Worm (Caenorhabditis elegans): ENCODE measurements around the gene F54B3.1.

F54B3.1 gene

ce11 chrII:10230972-10231371 is 20.1 kb upstream of the F54B3.1 start, which contains the start of gene T01E8.8:
T01E8.8 (plus strand) TSS chrII:10231272.
- no peak for TF ChIP-seq ceh-16 (tag; optimal IDR thresholded peaks at IDR 0.05)
- TF ChIP-seq egl-5 (tag; optimal IDR thresholded peaks at IDR 0.05), result no peak
- TF ChIP-seq jun-1 (tag; optimal IDR thresholded peaks at IDR 0.05), result no peak
- TF ChIP-seq nhr-11 (tag; optimal IDR thresholded peaks at IDR 0.05), result no peak

DNA sequence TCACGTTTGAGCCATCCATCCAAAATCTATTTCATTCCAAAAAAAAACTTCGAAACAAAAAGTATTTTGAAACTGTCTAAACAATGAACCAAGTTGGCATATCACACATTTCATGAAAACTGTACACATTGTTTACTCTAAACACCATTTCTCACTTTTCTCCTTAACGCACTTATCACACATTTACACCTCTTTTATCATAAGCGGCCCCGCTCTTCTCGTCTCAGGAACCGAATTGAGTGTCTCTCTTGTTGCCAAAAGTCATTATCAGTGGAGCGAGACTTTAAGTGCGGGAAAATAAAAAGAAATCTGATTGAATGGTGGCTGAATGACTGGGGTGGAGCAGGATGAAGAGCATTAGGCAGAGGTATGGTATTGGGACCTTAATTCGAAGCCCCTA is 19.2 kb upstream of the F54B3.1 start:
- no peak for TF ChIP-seq lin-39 (tag; optimal IDR thresholded peaks at IDR 0.05)
- TF ChIP-seq elt-2 (tag; optimal IDR thresholded peaks at IDR 0.05), result peak; percentile 60
- TF ChIP-seq pha-4 (tag; optimal IDR thresholded peaks at IDR 0.05), result peak; percentile 15

ce11 chrII:10234398-10234797 is 16.7 kb upstream of the F54B3.1 start, which contains the start of gene ubxn-5:
ubxn-5 (minus strand) TSS chrII:10234498.
- TF ChIP-seq lin-15B (tag; optimal IDR thresholded peaks at IDR 0.05) (no peak), lin-39 (tag; optimal IDR thresholded peaks at IDR 0.05) (no peak), elt-2 (tag; optimal IDR thresholded peaks at IDR 0.05) (no peak), egl-27 (tag; optimal IDR thresholded peaks at IDR 0.05) (no peak), ama-1 (optimal IDR thresholded peaks at IDR 0.05) (no peak), fkh-2 (tag; optimal IDR thresholded peaks at IDR 0.05) (no peak), nhr-237 (tag; optimal IDR thresholded peaks at IDR 0.05) (no peak), nhr-23 (tag; optimal IDR thresholded peaks at IDR 0.05) (no peak), hmg-11 (tag; optimal IDR thresholded peaks at IDR 0.05) (no peak), nhr-25 (tag; optimal IDR thresholded peaks at IDR 0.05) (no peak)

DNA sequence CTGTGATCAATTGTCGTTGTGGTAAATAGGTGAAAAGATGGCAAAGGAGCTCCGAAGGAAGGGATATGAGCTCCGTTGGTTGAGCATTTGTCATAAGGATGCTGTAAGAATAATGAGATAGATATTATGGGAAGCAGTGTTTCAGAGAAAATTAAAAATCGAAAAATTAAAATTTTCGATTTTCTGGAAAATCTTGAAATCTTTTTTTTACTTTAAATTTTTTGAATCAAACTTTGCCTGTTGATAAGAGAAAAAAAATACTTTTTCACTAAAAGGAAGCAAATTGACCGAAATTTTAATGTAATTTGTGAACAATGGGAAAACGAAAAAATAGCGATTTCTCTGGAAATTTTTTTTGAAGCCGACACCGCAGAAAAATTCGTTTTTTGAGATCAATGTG is 11.5 kb upstream of the F54B3.1 start, which contains the start of gene mec-15:
Gene mec-15, minus strand, starts transcription at position 101 of the 400 bp plus-strand sequence.
- no peak for TF ChIP-seq ceh-9 (tag; optimal IDR thresholded peaks at IDR 0.05)
- no peak for TF ChIP-seq elt-3 (tag; optimal IDR thresholded peaks at IDR 0.05)
- no peak for TF ChIP-seq nhr-77 (tag; optimal IDR thresholded peaks at IDR 0.05)

DNA sequence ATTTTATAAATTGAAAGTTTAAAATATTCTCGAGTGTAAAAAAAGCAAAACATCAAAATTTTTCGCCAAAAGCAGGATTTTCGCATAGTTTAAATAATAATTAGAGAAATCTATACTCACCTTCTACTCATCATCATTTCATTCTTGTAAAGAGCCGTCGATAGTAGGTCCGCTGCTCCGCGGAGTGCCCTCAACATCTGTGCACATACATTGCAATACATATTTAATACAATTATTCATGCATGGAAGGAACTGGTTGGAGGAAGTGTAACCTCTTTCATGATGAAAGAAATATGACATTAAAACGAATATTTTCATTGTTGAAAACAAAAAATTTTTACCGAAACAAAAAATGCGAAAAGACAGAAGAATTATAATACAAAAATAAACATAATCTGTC is 8.8 kb upstream of the F54B3.1 start, which contains the start of gene mrps-14:
Gene mrps-14, minus strand, starts transcription at position 197 of the 400 bp plus-strand sequence.
- TF ChIP-seq zag-1 (tag; optimal IDR thresholded peaks at IDR 0.05) (no peak), skn-1 (tag; optimal IDR thresholded peaks at IDR 0.05) (no peak), tbx-2 (tag; optimal IDR thresholded peaks at IDR 0.05) (no peak), egl-5 (tag; optimal IDR thresholded peaks at IDR 0.05) (no peak), nhr-76 (tag; optimal IDR thresholded peaks at IDR 0.05) (no peak), nhr-67 (tag; optimal IDR thresholded peaks at IDR 0.05) (no peak), R02D3.7 (tag; optimal IDR thresholded peaks at IDR 0.05) (no peak), pqm-1 (tag; optimal IDR thresholded peaks at IDR 0.05) (no peak), eor-1 (tag; optimal IDR thresholded peaks at IDR 0.05) (no peak), nhr-77 (tag; optimal IDR thresholded peaks at IDR 0.05) (no peak), ama-1 (optimal IDR thresholded peaks at IDR 0.05) (no peak)

DNA sequence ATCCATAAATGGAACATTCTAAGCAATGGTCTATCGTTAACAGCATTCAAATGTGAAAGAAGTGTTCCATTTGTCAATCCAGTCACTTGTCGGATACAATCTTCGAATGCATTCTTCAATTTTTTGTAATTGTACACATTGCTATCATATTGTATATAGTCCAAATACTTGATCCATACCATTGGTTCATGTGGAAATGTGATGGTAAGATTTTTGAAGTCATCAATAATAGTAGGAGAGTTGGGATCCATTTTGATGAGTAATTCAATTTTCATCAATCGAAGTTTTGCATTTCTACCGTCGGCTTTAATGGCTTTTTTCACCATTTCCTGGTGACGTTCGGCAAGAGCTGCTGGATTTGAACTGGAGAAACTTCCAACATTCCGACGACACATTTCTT is 5.5 kb upstream of the F54B3.1 start:
- TF ChIP-seq elt-3 (tag; optimal IDR thresholded peaks at IDR 0.05) (no peak), mml-1 (tag; optimal IDR thresholded peaks at IDR 0.05) (no peak), mdl-1 (tag; optimal IDR thresholded peaks at IDR 0.05) (no peak), lin-39 (tag; optimal IDR thresholded peaks at IDR 0.05) (no peak), elt-2 (tag; optimal IDR thresholded peaks at IDR 0.05) (no peak), ceh-16 (tag; optimal IDR thresholded peaks at IDR 0.05) (no peak), zag-1 (tag; optimal IDR thresholded peaks at IDR 0.05) (no peak), sea-2 (GFP tag; optimal IDR thresholded peaks at IDR 0.05) (no peak), nhr-12 (tag; optimal IDR thresholded peaks at IDR 0.05) (no peak)

- TF ChIP-seq egl-27 (tag; optimal IDR thresholded peaks at IDR 0.05) (no peak), mml-1 (tag; optimal IDR thresholded peaks at IDR 0.05) (no peak), elt-2 (tag; optimal IDR thresholded peaks at IDR 0.05) (no peak), fkh-2 (tag; optimal IDR thresholded peaks at IDR 0.05) (no peak), hmg-11 (tag; optimal IDR thresholded peaks at IDR 0.05) (no peak), sea-2 (GFP tag; optimal IDR thresholded peaks at IDR 0.05) (no peak), aly-2 (tag; optimal IDR thresholded peaks at IDR 0.05) (no peak), unc-39 (tag; optimal IDR thresholded peaks at IDR 0.05) (no peak), unc-62 (GFP tag; optimal IDR thresholded peaks at IDR 0.05) (no peak), daf-12 (tag; optimal IDR thresholded peaks at IDR 0.05) (no peak), tbx-2 (tag; optimal IDR thresholded peaks at IDR 0.05) (no peak), nhr-237 (tag; optimal IDR thresholded peaks at IDR 0.05) (no peak), pha-4 (tag; optimal IDR thresholded peaks at IDR 0.05) (no peak), nhr-23 (tag; optimal IDR thresholded peaks at IDR 0.05) (no peak)
These were observed 3.9 kb upstream of the F54B3.1 start for ce11 chrII:10247154-10247553.
